Fruit fly (Drosophila melanogaster): ENCODE measurements around the gene LysX.
A peak's percentile ranks its signal among the peaks of the same experiment; 100 is the strongest.

The LysX gene

DNA sequence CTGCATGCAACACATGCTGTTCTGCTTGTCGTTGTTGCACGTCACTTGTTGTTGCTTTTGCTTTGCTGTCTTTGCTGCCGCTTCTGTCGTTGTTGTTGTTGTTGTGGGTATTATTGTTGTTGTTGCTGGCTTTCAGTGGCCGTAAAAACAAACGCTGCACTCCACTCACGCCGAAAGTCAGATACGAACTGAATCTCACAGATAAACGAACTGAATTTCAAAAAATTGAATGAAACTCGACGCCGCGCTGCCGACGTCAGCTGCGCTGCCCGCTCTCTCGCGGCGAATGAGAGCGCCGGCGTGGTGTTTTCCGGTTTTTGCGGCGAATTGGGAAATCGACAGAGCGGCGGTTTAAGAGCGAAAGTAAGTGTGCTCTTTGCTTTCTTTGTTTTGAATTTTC lies 18.0 kb downstream of the LysX start, which contains the start of gene bab2 (continued):
- TF ChIP-seq tgo (GFP tag; IDR thresholded peaks at IDR 0.05) (no peak), Nf-YA (GFP tag; IDR thresholded peaks at IDR 0.05) (no peak), zen2 (GFP tag; IDR thresholded peaks at IDR 0.05; ENCODE audit: partially characterized antibody) (peak; percentile 29; the same call in 2 of the 3 replicates), yki (optimal IDR thresholded peaks at IDR 0.05) (peak; percentile 54), NC2β (GFP tag; optimal IDR thresholded peaks at IDR 0.05) (peak; percentile 25), jigr1 (GFP tag; IDR thresholded peaks at IDR 0.05) (no peak), CG6791 (GFP tag; IDR thresholded peaks at IDR 0.05; ENCODE audit: partially characterized antibody) (no peak; the same call in 2 of the 3 replicates), CG8281 (tag; optimal IDR thresholded peaks at IDR 0.05) (no peak), tup (GFP tag; optimal IDR thresholded peaks at IDR 0.05) (no peak), run (tag; optimal IDR thresholded peaks at IDR 0.05) (no peak), wek (GFP tag; optimal IDR thresholded peaks at IDR 0.05) (peak; percentile 38), so (GFP tag; IDR thresholded peaks at IDR 0.05) (peak; percentile 58; the same call in 1 of the 3 replicates), Doc3 (GFP tag; IDR thresholded peaks at IDR 0.05; ENCODE audit: partially characterized antibody) (no peak), CG10959 (GFP tag; IDR thresholded peaks at IDR 0.05) (no peak), h (optimal IDR thresholded peaks at IDR 0.05) (no peak), CG10654 (GFP tag; optimal IDR thresholded peaks at IDR 0.05) (no peak), Nf-YC (tag; optimal IDR thresholded peaks at IDR 0.05) (peak; percentile 49), nom (GFP tag; optimal IDR thresholded peaks at IDR 0.05) (no peak), Poxn (GFP tag; IDR thresholded peaks at IDR 0.05) (no peak), jing (GFP tag; optimal IDR thresholded peaks at IDR 0.05) (peak; percentile 54), sc (optimal IDR thresholded peaks at IDR 0.05) (no peak), sc (GFP tag; optimal IDR thresholded peaks at IDR 0.05) (no peak), ara (GFP tag; IDR thresholded peaks at IDR 0.05) (no peak), esg (GFP tag; conservative IDR thresholded peaks at IDR 0.05) (no peak), gcm (GFP tag; optimal IDR thresholded peaks at IDR 0.05) (peak; percentile 16), unc-4 (GFP tag; IDR thresholded peaks at IDR 0.05; ENCODE audit: partially characterized antibody) (no peak), Hr3 (GFP tag; optimal IDR thresholded peaks at IDR 0.05) (no peak), CG6175 (GFP tag; IDR thresholded peaks at IDR 0.05) (no peak), sr (GFP tag; IDR thresholded peaks at IDR 0.05) (no peak; the same call in 2 of the 3 replicates), CrebB (tag; optimal IDR thresholded peaks at IDR 0.05) (peak; percentile 29), Vsx1 (GFP tag; optimal IDR thresholded peaks at IDR 0.05) (peak; percentile 19), NK7.1 (GFP tag; optimal IDR thresholded peaks at IDR 0.05) (no peak), CG18476 (GFP tag; optimal IDR thresholded peaks at IDR 0.05) (no peak), org-1 (GFP tag; optimal IDR thresholded peaks at IDR 0.05) (no peak), CG33213 (GFP tag; optimal IDR thresholded peaks at IDR 0.05) (no peak), Lim3 (GFP tag; IDR thresholded peaks at IDR 0.05) (no peak), wor (GFP tag; IDR thresholded peaks at IDR 0.05) (no peak), TFAM (GFP tag; optimal IDR thresholded peaks at IDR 0.05) (no peak), HLH3B (GFP tag; IDR thresholded peaks at IDR 0.05) (no peak), Ada2b (GFP tag; IDR thresholded peaks at IDR 0.05) (no peak), wdn (GFP tag; IDR thresholded peaks at IDR 0.05) (no peak), CG14050 (GFP tag; IDR thresholded peaks at IDR 0.05) (no peak), pzg (GFP tag; optimal IDR thresholded peaks at IDR 0.05) (no peak), CG12104 (GFP tag; optimal IDR thresholded peaks at IDR 0.05) (no peak), ind (GFP tag; optimal IDR thresholded peaks at IDR 0.05) (no peak), CG6683 (GFP tag; optimal IDR thresholded peaks at IDR 0.05) (no peak), Rx (GFP tag; IDR thresholded peaks at IDR 0.05) (no peak), stc (GFP tag; IDR thresholded peaks at IDR 0.05) (peak; percentile 62; the same call in 1 of the 2 replicates), cas (GFP tag; IDR thresholded peaks at IDR 0.05) (no peak), CG4617 (GFP tag; optimal IDR thresholded peaks at IDR 0.05; ENCODE audit: borderline replicate concordance) (no peak), mam (GFP tag; optimal IDR thresholded peaks at IDR 0.05) (no peak), CG18619 (GFP tag; optimal IDR thresholded peaks at IDR 0.05) (no peak), psq (GFP tag; optimal IDR thresholded peaks at IDR 0.05) (no peak)
